Worm (Caenorhabditis elegans): ENCODE results near the gene F26C11.1.

The F26C11.1 gene

ce11 chrII:9937611-9938010 is 43.1 kb downstream of the F26C11.1 start (continued):
- TF ChIP-seq nhr-67 (tag; optimal IDR thresholded peaks at IDR 0.05), result no peak
- no peak for TF ChIP-seq ztf-11 (tag; optimal IDR thresholded peaks at IDR 0.05)
- no peak for TF ChIP-seq nhr-12 (tag; optimal IDR thresholded peaks at IDR 0.05)
- peak; percentile 65 for TF ChIP-seq mdl-1 (tag; optimal IDR thresholded peaks at IDR 0.05)
- TF ChIP-seq elt-3 (tag; optimal IDR thresholded peaks at IDR 0.05), result no peak
- peak; percentile 61 for TF ChIP-seq pqm-1 (tag; optimal IDR thresholded peaks at IDR 0.05)
- TF ChIP-seq unc-62 (GFP tag; optimal IDR thresholded peaks at IDR 0.05), result no peak
- TF ChIP-seq nhr-77 (tag; optimal IDR thresholded peaks at IDR 0.05), result no peak
- peak; percentile 58 for TF ChIP-seq egl-27 (tag; optimal IDR thresholded peaks at IDR 0.05)
- TF ChIP-seq lin-15B (tag; optimal IDR thresholded peaks at IDR 0.05), result peak; percentile 60
- TF ChIP-seq daf-12 (tag; optimal IDR thresholded peaks at IDR 0.05), result no peak
- peak; percentile 2 for TF ChIP-seq lin-39 (tag; optimal IDR thresholded peaks at IDR 0.05)
- no peak for TF ChIP-seq snpc-4 (tag; optimal IDR thresholded peaks at IDR 0.05)

ce11 chrII:9938877-9939276 is 44.3 kb downstream of the F26C11.1 start, which contains the start of the genes C05C10.7 and C05C10.5:
TSS of gene C05C10.7 (minus strand) at chrII:9938971.
TSS of gene C05C10.5 (plus strand) at chrII:9939040.
- no peak for TF ChIP-seq nhr-11 (tag; optimal IDR thresholded peaks at IDR 0.05)
- no peak for TF ChIP-seq ceh-9 (tag; optimal IDR thresholded peaks at IDR 0.05)
- no peak for TF ChIP-seq ceh-28 (tag; optimal IDR thresholded peaks at IDR 0.05)
- no peak for TF ChIP-seq pha-4 (tag; optimal IDR thresholded peaks at IDR 0.05)
- no peak for TF ChIP-seq unc-62 (GFP tag; optimal IDR thresholded peaks at IDR 0.05)
- no peak for TF ChIP-seq ZK546.5 (tag; optimal IDR thresholded peaks at IDR 0.05)
- no peak for TF ChIP-seq elt-2 (tag; optimal IDR thresholded peaks at IDR 0.05)
- no peak for TF ChIP-seq nfya-1 (tag; optimal IDR thresholded peaks at IDR 0.05; ENCODE audit: insufficient read depth)
- TF ChIP-seq nhr-25 (tag; optimal IDR thresholded peaks at IDR 0.05), result no peak
- TF ChIP-seq ama-1 (optimal IDR thresholded peaks at IDR 0.05), result no peak
- no peak for TF ChIP-seq eor-1 (tag; optimal IDR thresholded peaks at IDR 0.05)

- peak; percentile 91 for TF ChIP-seq skn-1 (tag; optimal IDR thresholded peaks at IDR 0.05)
- no peak for TF ChIP-seq nhr-12 (tag; optimal IDR thresholded peaks at IDR 0.05)
- TF ChIP-seq nhr-43 (tag; optimal IDR thresholded peaks at IDR 0.05; ENCODE audit: poor library complexity, severe bottlenecking), result peak; percentile 90
- peak; percentile 81 for TF ChIP-seq lin-39 (tag; optimal IDR thresholded peaks at IDR 0.05)
- TF ChIP-seq nhr-67 (tag; optimal IDR thresholded peaks at IDR 0.05), result no peak
- TF ChIP-seq fkh-10 (GFP tag; optimal IDR thresholded peaks at IDR 0.05), result no peak
- TF ChIP-seq ztf-4 (tag; optimal IDR thresholded peaks at IDR 0.05), result no peak
- TF ChIP-seq elt-2 (tag; optimal IDR thresholded peaks at IDR 0.05), result peak; percentile 29
- peak; percentile 23 for TF ChIP-seq egl-5 (tag; optimal IDR thresholded peaks at IDR 0.05)
- peak; percentile 94 for TF ChIP-seq lin-15B (tag; optimal IDR thresholded peaks at IDR 0.05)
- peak; percentile 91 for TF ChIP-seq nfya-1 (tag; optimal IDR thresholded peaks at IDR 0.05; ENCODE audit: insufficient read depth)
- no peak for TF ChIP-seq nhr-76 (tag; optimal IDR thresholded peaks at IDR 0.05)
- peak; percentile 42 for TF ChIP-seq pqm-1 (tag; optimal IDR thresholded peaks at IDR 0.05)
- no peak for TF ChIP-seq ceh-82 (tag; optimal IDR thresholded peaks at IDR 0.05)
- peak; percentile 89 for TF ChIP-seq nhr-23 (tag; optimal IDR thresholded peaks at IDR 0.05)
- peak; percentile 39 for TF ChIP-seq lsy-12 (tag; optimal IDR thresholded peaks at IDR 0.05)
- peak; percentile 37 for TF ChIP-seq hmg-11 (tag; optimal IDR thresholded peaks at IDR 0.05)
- peak; percentile 7 for TF ChIP-seq egl-27 (tag; optimal IDR thresholded peaks at IDR 0.05)
- TF ChIP-seq snpc-4 (tag; optimal IDR thresholded peaks at IDR 0.05), result peak; percentile 70
- peak; percentile 72 for TF ChIP-seq nhr-11 (tag; optimal IDR thresholded peaks at IDR 0.05)
- TF ChIP-seq zag-1 (tag; optimal IDR thresholded peaks at IDR 0.05), result no peak
- peak; percentile 96 for TF ChIP-seq pha-4 (tag; optimal IDR thresholded peaks at IDR 0.05)
- peak; percentile 76 for TF ChIP-seq nhr-25 (tag; optimal IDR thresholded peaks at IDR 0.05)
- TF ChIP-seq tbx-2 (tag; optimal IDR thresholded peaks at IDR 0.05), result peak; percentile 14
- TF ChIP-seq ceh-16 (tag; optimal IDR thresholded peaks at IDR 0.05), result no peak
- no peak for TF ChIP-seq nhr-28 (tag; optimal IDR thresholded peaks at IDR 0.05)
- no peak for TF ChIP-seq ztf-11 (tag; optimal IDR thresholded peaks at IDR 0.05)
- peak; percentile 65 for TF ChIP-seq R02D3.7 (tag; optimal IDR thresholded peaks at IDR 0.05)
- peak; percentile 33 for TF ChIP-seq ama-1 (optimal IDR thresholded peaks at IDR 0.05)
- TF ChIP-seq ceh-28 (tag; optimal IDR thresholded peaks at IDR 0.05), result peak; percentile 46
Observed at ce11 chrII:9940430-9940829, 45.9 kb downstream of the F26C11.1 start, which contains the start of gene ufd-3. TSS of gene ufd-3 (plus strand) at chrII:9940753.

All from whole organism, L3 larva.